Fruit fly (Drosophila melanogaster) whole organism, embryonic: ENCODE data around the gene CG31633.
A peak's percentile ranks its signal among the peaks of the same experiment; 100 is the strongest.

ENCODE experiments used
- Ada2b ChIP-seq: fragments of 200-800 bp; sonication (Bioruptor generic); IDR thresholded peaks from 2 replicates; pipeline ENCODE4 v1.3.6; 2022; ENCODE audit warnings: missing biosample characterization, missing genetic modification characterization
- Aef1 ChIP-seq: fragments of 200-800 bp; sonication (Bioruptor generic); IDR thresholded peaks from 3 replicates; pipeline ENCODE4 v1.3.6; 2022; ENCODE audit warnings: missing biosample characterization, missing genetic modification characterization
- C15 ChIP-seq: fragments of 200-800 bp; sonication (Bioruptor generic); IDR thresholded peaks from 3 replicates; pipeline ENCODE4 v1.3.6; 2022; ENCODE audit warnings: missing biosample characterization, missing genetic modification characterization
- CG10274 ChIP-seq: fragments of 200-800 bp; sonication (Bioruptor generic); optimal IDR thresholded peaks from 3 replicates; lab custom pipeline; 2017; ENCODE audit warnings: missing biosample characterization, mild to moderate bottlenecking, missing genetic modification characterization
- CG11398 ChIP-seq: fragments of 200-800 bp; sonication (Bioruptor generic); optimal IDR thresholded peaks from 2 replicates; lab custom pipeline; 2016; ENCODE audit warnings: missing biosample characterization, missing genetic modification characterization
- CG11456 ChIP-seq: fragments of 200-800 bp; sonication (Bioruptor generic); IDR thresholded peaks from 3 replicates; pipeline ENCODE4 v1.3.6; 2022; ENCODE audit warnings: missing biosample characterization, missing genetic modification characterization
- CG11504 ChIP-seq: fragments of 200-800 bp; sonication (Bioruptor generic); optimal IDR thresholded peaks from 3 replicates; lab custom pipeline; 2019; ENCODE audit warnings: missing biosample characterization, mild to moderate bottlenecking, missing genetic modification characterization, moderate library complexity
- CG13296 ChIP-seq: fragments of 200-800 bp; sonication (Bioruptor generic); optimal IDR thresholded peaks from 3 replicates; lab custom pipeline; 2018; ENCODE audit warnings: missing biosample characterization, mild to moderate bottlenecking, missing genetic modification characterization
- CG13424 ChIP-seq: fragments of 200-800 bp; sonication (Bioruptor generic); optimal IDR thresholded peaks from 2 replicates; lab custom pipeline; 2019; ENCODE audit warnings: missing biosample characterization, mild to moderate bottlenecking, missing genetic modification characterization, moderate library complexity
- CG13894 ChIP-seq: fragments of 200-800 bp; sonication (Bioruptor generic); optimal IDR thresholded peaks from 3 replicates; lab custom pipeline; 2018; ENCODE audit warnings: missing biosample characterization, mild to moderate bottlenecking, missing genetic modification characterization, moderate library complexity
- CG14710 ChIP-seq: fragments of 200-800 bp; sonication (Bioruptor generic); optimal IDR thresholded peaks from 3 replicates; lab custom pipeline; 2019; ENCODE audit warnings: missing biosample characterization, mild to moderate bottlenecking, missing genetic modification characterization, moderate library complexity
- CG15696 ChIP-seq: fragments of 200-800 bp; sonication (Bioruptor generic); optimal IDR thresholded peaks from 2 replicates; lab custom pipeline; 2019; ENCODE audit warnings: missing biosample characterization, mild to moderate bottlenecking, missing genetic modification characterization, moderate library complexity
- CG16815 ChIP-seq: fragments of 200-800 bp; sonication (Bioruptor generic); optimal IDR thresholded peaks from 3 replicates; lab custom pipeline; 2017; ENCODE audit warnings: missing biosample characterization, mild to moderate bottlenecking, missing genetic modification characterization
- CG17186 ChIP-seq: fragments of 200-800 bp; sonication (Bioruptor generic); optimal IDR thresholded peaks from 3 replicates; lab custom pipeline; 2017; ENCODE audit warnings: missing biosample characterization, missing genetic modification reagents, missing genetic modification characterization
- CG17359 ChIP-seq: fragments of 200-800 bp; sonication (Bioruptor generic); optimal IDR thresholded peaks from 3 replicates; lab custom pipeline; 2018; ENCODE audit warnings: missing biosample characterization, mild to moderate bottlenecking, missing genetic modification characterization, moderate library complexity
- CG17361 ChIP-seq: fragments of 200-800 bp; sonication (Bioruptor generic); IDR thresholded peaks from 3 replicates; pipeline ENCODE4 v1.3.6; 2022; ENCODE audit warnings: missing biosample characterization, missing genetic modification characterization
- CG18619 ChIP-seq: fragments of 200-800 bp; sonication (Bioruptor generic); optimal IDR thresholded peaks from 3 replicates; lab custom pipeline; 2017; ENCODE audit warnings: missing biosample characterization, mild to moderate bottlenecking, missing genetic modification characterization
- CG30020 ChIP-seq: fragments of 200-800 bp; optimal IDR thresholded peaks from 2 replicates; lab custom pipeline; 2019; ENCODE audit warnings: missing biosample characterization, mild to moderate bottlenecking, missing genetic modification characterization, moderate library complexity
- CG30431 ChIP-seq: fragments of 200-800 bp; sonication (Bioruptor generic); optimal IDR thresholded peaks from 2 replicates; lab custom pipeline; 2017; ENCODE audit warnings: missing biosample characterization, missing genetic modification characterization
- CG31388 ChIP-seq: fragments of 200-800 bp; sonication (Bioruptor generic); optimal IDR thresholded peaks from 2 replicates; lab custom pipeline; 2016; ENCODE audit warnings: missing biosample characterization, missing genetic modification characterization
- CG5245 ChIP-seq: fragments of 200-800 bp; sonication (Bioruptor generic); optimal IDR thresholded peaks from 3 replicates; lab custom pipeline; 2016; ENCODE audit warnings: missing biosample characterization, missing genetic modification characterization
- CG6272 ChIP-seq: fragments of 200-800 bp; sonication (Bioruptor generic); IDR thresholded peaks from 2 replicates; pipeline ENCODE4 v1.3.6; 2022; ENCODE audit warnings: missing biosample characterization, missing genetic modification characterization
- CG7987 ChIP-seq: fragments of 200-800 bp; sonication (Bioruptor generic); optimal IDR thresholded peaks from 2 replicates; lab custom pipeline; 2018; ENCODE audit warnings: missing biosample characterization, mild to moderate bottlenecking, missing genetic modification characterization, moderate library complexity
- Kr ChIP-seq: fragments of 200-800 bp; sonication (Bioruptor generic); optimal IDR thresholded peaks from 2 replicates; lab custom pipeline; 2017; ENCODE audit warnings: missing biosample characterization, mild to moderate bottlenecking, missing genetic modification characterization
- Med ChIP-seq: fragments of 200-800 bp; sonication (Bioruptor generic); peaks from one replicate; lab custom pipeline; 2016; ENCODE audit warnings: missing biosample characterization, missing genetic modification characterization, mild to moderate bottlenecking, inconsistent platforms, moderate library complexity
- NFAT ChIP-seq: fragments of 200-800 bp; sonication (Bioruptor generic); IDR thresholded peaks from 2 replicates; pipeline ENCODE4 v1.3.6; 2022; ENCODE audit warnings: missing biosample characterization, missing genetic modification characterization
- Nf-YA ChIP-seq: fragments of 200-800 bp; sonication (Bioruptor generic); IDR thresholded peaks from 2 replicates; pipeline ENCODE4 v1.3.6; 2022; ENCODE audit warnings: missing biosample characterization, missing genetic modification characterization
- PHDP ChIP-seq: fragments of 200-800 bp; sonication (Bioruptor generic); optimal IDR thresholded peaks from 3 replicates; lab custom pipeline; 2018; ENCODE audit warnings: missing biosample characterization, mild to moderate bottlenecking, missing genetic modification characterization, moderate library complexity
- TFAM ChIP-seq: fragments of 200-800 bp; sonication (Bioruptor generic); optimal IDR thresholded peaks from 2 replicates; lab custom pipeline; 2017; ENCODE audit warnings: missing biosample characterization, missing genetic modification characterization, inconsistent platforms
- Usf ChIP-seq: fragments of 200-800 bp; sonication (Bioruptor generic); optimal IDR thresholded peaks from 2 replicates; lab custom pipeline; 2017; ENCODE audit warnings: missing genotype, missing biosample characterization, missing genetic modification characterization
- bab2 ChIP-seq: fragments of 200-800 bp; sonication (Bioruptor generic); optimal IDR thresholded peaks from 2 replicates; lab custom pipeline; 2016; ENCODE audit warnings: missing biosample characterization, missing genetic modification characterization
- bigmax ChIP-seq: fragments of 200-800 bp; sonication (Bioruptor generic); optimal IDR thresholded peaks from 2 replicates; lab custom pipeline; 2018; ENCODE audit warnings: missing biosample characterization, mild to moderate bottlenecking, missing genetic modification characterization
- bowl ChIP-seq: fragments of 200-800 bp; sonication (Bioruptor generic); IDR thresholded peaks from 2 replicates; pipeline ENCODE4 v1.3.6; 2022; ENCODE audit warnings: missing biosample characterization, missing genetic modification characterization
- caup ChIP-seq: fragments of 200-800 bp; sonication (Bioruptor generic); optimal IDR thresholded peaks from 3 replicates; lab custom pipeline; 2017; ENCODE audit warnings: missing biosample characterization, mild to moderate bottlenecking, missing genetic modification characterization, moderate library complexity; ENCODE audit not compliant: severe bottlenecking
- chm ChIP-seq: fragments of 200-800 bp; sonication (Bioruptor generic); IDR thresholded peaks from 2 replicates; pipeline ENCODE4 v1.3.6; 2022; ENCODE audit warnings: missing biosample characterization, missing genetic modification characterization
- ci ChIP-seq: fragments of 200-800 bp; sonication (Bioruptor generic); IDR thresholded peaks from 3 replicates; pipeline ENCODE4 v1.3.6; 2022; ENCODE audit warnings: missing biosample characterization, missing genetic modification characterization
- corto ChIP-seq: fragments of 200-800 bp; sonication (Bioruptor generic); optimal IDR thresholded peaks from 2 replicates; lab custom pipeline; 2016; ENCODE audit warnings: missing biosample characterization, mild to moderate bottlenecking, missing genetic modification characterization, moderate library complexity
- dimm ChIP-seq: fragments of 200-800 bp; sonication (Bioruptor generic); IDR thresholded peaks from 2 replicates; pipeline ENCODE4 v1.3.6; 2022; ENCODE audit warnings: missing biosample characterization, missing genetic modification characterization
- disco-r ChIP-seq: fragments of 200-800 bp; sonication (Bioruptor generic); optimal IDR thresholded peaks from 2 replicates; lab custom pipeline; 2016; ENCODE audit warnings: missing biosample characterization, missing genetic modification characterization
- dysf ChIP-seq: fragments of 200-800 bp; sonication (Bioruptor generic); IDR thresholded peaks from 3 replicates; pipeline ENCODE4 v1.3.6; 2022; ENCODE audit warnings: missing biosample characterization, missing genetic modification characterization
- fd3F ChIP-seq: fragments of 200-800 bp; sonication (Bioruptor generic); optimal IDR thresholded peaks from 2 replicates; lab custom pipeline; 2018; ENCODE audit warnings: missing biosample characterization, mild to moderate bottlenecking, missing genetic modification characterization, moderate library complexity
- gce ChIP-seq: fragments of 200-800 bp; sonication (Bioruptor generic); IDR thresholded peaks from 3 replicates; pipeline ENCODE4 v1.3.6; 2022; ENCODE audit warnings: missing biosample characterization, missing genetic modification characterization
- knrl ChIP-seq: fragments of 200-800 bp; sonication (Bioruptor generic); IDR thresholded peaks from 3 replicates; pipeline ENCODE4 v1.3.6; 2022; ENCODE audit warnings: missing biosample characterization, missing genetic modification characterization; ENCODE audit not compliant: partially characterized antibody
- maf-S ChIP-seq: fragments of 200-800 bp; sonication (Bioruptor generic); optimal IDR thresholded peaks from 2 replicates; lab custom pipeline; 2016; ENCODE audit warnings: missing biosample characterization, missing genetic modification characterization
- ranshi ChIP-seq: fragments of 200-800 bp; sonication (Bioruptor generic); IDR thresholded peaks from 2 replicates; pipeline ENCODE4 v1.3.6; 2022; ENCODE audit warnings: missing biosample characterization, missing genetic modification characterization
- salm ChIP-seq: fragments of 200-800 bp; sonication (Bioruptor generic); optimal IDR thresholded peaks from 2 replicates; lab custom pipeline; 2018; ENCODE audit warnings: missing biosample characterization, mild to moderate bottlenecking, missing genetic modification characterization
- sd ChIP-seq: fragments of 200-800 bp; sonication (Bioruptor generic); optimal IDR thresholded peaks from 3 replicates; lab custom pipeline; 2018; ENCODE audit warnings: missing biosample characterization, mild to moderate bottlenecking, missing genetic modification characterization, moderate library complexity
- slp2 ChIP-seq: fragments of 200-800 bp; sonication (Bioruptor generic); optimal IDR thresholded peaks from 2 replicates; lab custom pipeline; 2016; ENCODE audit warnings: missing biosample characterization, missing genetic modification characterization
- tin ChIP-seq: fragments of 200-800 bp; sonication (Bioruptor generic); optimal IDR thresholded peaks from 3 replicates; lab custom pipeline; 2016; ENCODE audit warnings: missing biosample characterization, missing genetic modification characterization
- ttk ChIP-seq: fragments of 200-800 bp; sonication (Bioruptor generic); IDR thresholded peaks from 2 replicates; pipeline ENCODE4 v2.1.2; 2022; ENCODE audit warnings: missing biosample characterization, missing genetic modification characterization
- tx ChIP-seq: fragments of 200-800 bp; sonication (Bioruptor generic); optimal IDR thresholded peaks from 2 replicates; lab custom pipeline; 2016; ENCODE audit warnings: missing biosample characterization, missing genetic modification characterization
- zen ChIP-seq: fragments of 200-800 bp; sonication (Bioruptor generic); optimal IDR thresholded peaks from 3 replicates; lab custom pipeline; 2018; ENCODE audit warnings: missing biosample characterization, mild to moderate bottlenecking, missing genetic modification characterization, moderate library complexity

CG31633 gene

DNA sequence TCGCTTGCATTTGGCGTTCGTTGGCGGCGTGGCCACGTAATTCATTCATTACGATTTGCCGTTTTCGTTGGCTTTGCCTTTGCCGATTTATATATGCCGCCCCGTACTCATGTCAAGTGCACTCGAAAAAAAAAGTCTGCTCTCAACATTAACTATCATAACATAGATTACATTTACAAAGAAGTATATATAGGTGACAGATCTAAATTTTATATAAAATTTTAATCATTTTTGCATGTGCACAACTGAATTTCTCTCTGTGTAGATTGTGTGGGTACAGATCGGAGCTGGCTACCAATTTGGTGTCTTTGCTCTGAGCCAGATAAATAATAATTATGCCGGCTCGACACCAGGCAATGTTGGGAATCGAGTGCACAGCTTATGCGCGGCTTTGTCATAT lies 42.3 kb upstream of the CG31633 start (continued):
- TF ChIP-seq CG30431 (GFP tag; lab: Kevin White, UChicago) (no peak), C15 (GFP tag; lab: Robert Waterston, UW) (no peak), maf-S (no peak), knrl (no peak), CG11504 (peak; percentile 65), ttk (GFP tag; lab: Robert Waterston, UW) (peak; percentile 42), Nf-YA (GFP tag; lab: Robert Waterston, UW) (no peak), disco-r (GFP tag; lab: Kevin White, UChicago) (no peak), gce (GFP tag; lab: Robert Waterston, UW) (no peak), bowl (GFP tag; lab: Robert Waterston, UW) (no peak), CG5245 (no peak), PHDP (peak; percentile 29), bab2 (GFP tag; lab: Kevin White, UChicago) (peak; percentile 8), dimm (GFP tag; lab: Robert Waterston, UW) (no peak), CG30020 (tag; lab: Kevin White, UChicago) (no peak), salm (tag; lab: Kevin White, UChicago) (no peak), CG11398 (GFP tag; lab: Kevin White, UChicago) (no peak), Aef1 (GFP tag; lab: Robert Waterston, UW) (peak; percentile 54; the same call in 2 of the 3 replicates), ci (GFP tag; lab: Robert Waterston, UW) (peak; percentile 67), CG18619 (GFP tag; lab: Kevin White, UChicago) (peak; percentile 15), caup (GFP tag; lab: Kevin White, UChicago) (peak; percentile 1), sd (no peak), CG13296 (no peak), fd3F (GFP tag; lab: Kevin White, UChicago) (peak; percentile 7), dysf (GFP tag; lab: Robert Waterston, UW) (peak; percentile 67), slp2 (GFP tag; lab: Kevin White, UChicago) (no peak), CG17359 (tag; lab: Kevin White, UChicago) (peak; percentile 31), corto (no peak), NFAT (GFP tag; lab: Robert Waterston, UW) (no peak), Ada2b (GFP tag; lab: Robert Waterston, UW) (peak; percentile 43; the same call in 1 of the 2 replicates), bigmax (no peak), CG13894 (no peak), TFAM (GFP tag; lab: Kevin White, UChicago) (no peak), chm (GFP tag; lab: Robert Waterston, UW) (no peak), CG11456 (GFP tag; lab: Robert Waterston, UW) (0 out of 3 replicates have a peak, but pooled peaks have one; percentile 32), CG13424 (tag; lab: Kevin White, UChicago) (peak; percentile 35), Usf (GFP tag; lab: Kevin White, UChicago) (no peak), CG7987 (no peak), CG10274 (GFP tag; lab: Kevin White, UChicago) (no peak), CG31388 (GFP tag; lab: Kevin White, UChicago) (no peak), Med (GFP tag; lab: Kevin White, UChicago) (peak; percentile 84), CG6272 (GFP tag; lab: Robert Waterston, UW) (no peak), tx (GFP tag; lab: Kevin White, UChicago) (no peak), tin (GFP tag; lab: Kevin White, UChicago) (peak; percentile 19), CG15696 (tag; lab: Kevin White, UChicago) (peak; percentile 5), CG17361 (GFP tag; lab: Robert Waterston, UW) (peak; percentile 39; the same call in 1 of the 3 replicates), ranshi (GFP tag; lab: Robert Waterston, UW) (peak; percentile 56; the same call in 1 of the 2 replicates), CG17186 (GFP tag; lab: Kevin White, UChicago) (no peak), CG14710 (tag; lab: Kevin White, UChicago) (peak; percentile 29), Kr (GFP tag; lab: Kevin White, UChicago) (no peak), zen (tag; lab: Kevin White, UChicago) (peak; percentile 68), CG16815 (GFP tag; lab: Kevin White, UChicago) (no peak)
